Worm (Caenorhabditis elegans) whole organism, midembryonic: ENCODE data around the gene mspn-1.

Experiments
- T22C8.4 ChIP-seq: fragments of 200-800 bp; sonication (Bioruptor generic); IDR thresholded peaks from 2 replicates; pipeline ENCODE4 v1.3.6; 2022; ENCODE audit warnings: missing genetic modification characterization, missing compliant biosample characterization
- cog-1 ChIP-seq: sonication (generic microtip); optimal IDR thresholded peaks from 2 replicates; lab custom pipeline; 2016; ENCODE audit warnings: missing genetic modification characterization, missing compliant biosample characterization
- flt-1 ChIP-seq: fragments of 200-800 bp; sonication (Bioruptor generic); IDR thresholded peaks from 2 replicates; pipeline ENCODE4 v1.3.6; 2022; ENCODE audit warnings: missing genetic modification characterization, missing compliant biosample characterization
- klf-2 ChIP-seq: fragments of 200-800 bp; sonication (Bioruptor generic); conservative IDR thresholded peaks from 2 replicates; pipeline ENCODE4 v1.3.6; 2022; ENCODE audit warnings: missing genetic modification reagents, missing genetic modification characterization, missing compliant biosample characterization
- med-1 ChIP-seq: sonication (generic microtip); optimal IDR thresholded peaks from 2 replicates; lab custom pipeline; 2017; ENCODE audit warnings: missing genetic modification characterization, mild to moderate bottlenecking, missing compliant biosample characterization, antibody characterized with exemption, missing genetic modification reagents; ENCODE audit not compliant: insufficient read depth
- ref-1 ChIP-seq: fragments of 200-800 bp; sonication (Bioruptor generic); conservative IDR thresholded peaks from 2 replicates; pipeline ENCODE4 v1.3.6; 2022; ENCODE audit warnings: missing genetic modification reagents, missing genetic modification characterization, missing compliant biosample characterization
- tab-1 ChIP-seq: fragments of 200-800 bp; sonication (Bioruptor generic); IDR thresholded peaks from 2 replicates; pipeline ENCODE4 v1.3.6; 2022; ENCODE audit warnings: missing genetic modification characterization, missing compliant biosample characterization
- ztf-23 ChIP-seq: fragments of 200-800 bp; sonication (Bioruptor generic); IDR thresholded peaks from 2 replicates; pipeline ENCODE4 v1.3.6; 2022; ENCODE audit warnings: missing genetic modification reagents, missing genetic modification characterization, missing compliant biosample characterization
- ztf-29 ChIP-seq: fragments of 200-800 bp; sonication (Bioruptor generic); IDR thresholded peaks from 2 replicates; pipeline ENCODE4 v1.3.6; 2022; ENCODE audit warnings: missing genetic modification reagents, missing genetic modification characterization, missing compliant biosample characterization

Gene mspn-1

ce11 chrIV:10197317-10197867 lies 19.6 kb downstream of the mspn-1 start, which contains the start of gene gon-4:
TSS of gene gon-4 (plus strand) at chrIV:10197817.
- TF ChIP-seq cog-1: no peak
- no peak for TF ChIP-seq tab-1 (GFP tag; lab: Robert Waterston, UW)
- TF ChIP-seq med-1 (GFP tag; lab: Kevin White, UChicago): no peak
- no peak for TF ChIP-seq ref-1 (GFP tag; lab: Robert Waterston, UW)
- no peak for TF ChIP-seq T22C8.4

ce11 chrIV:10206182-10206581 lies 28.4 kb downstream of the mspn-1 start, which contains the start of gene K04D7.6:
TSS of gene K04D7.6 (minus strand) at chrIV:10206282.
- TF ChIP-seq klf-2 (GFP tag; lab: Robert Waterston, UW): no peak
- TF ChIP-seq flt-1: no peak
- TF ChIP-seq ztf-29 (GFP tag; lab: Robert Waterston, UW): no peak
- TF ChIP-seq med-1 (GFP tag; lab: Kevin White, UChicago): no peak
- TF ChIP-seq ref-1 (GFP tag; lab: Robert Waterston, UW): no peak
- no peak for TF ChIP-seq ztf-23 (GFP tag; lab: Robert Waterston, UW)
- TF ChIP-seq T22C8.4: no peak
- TF ChIP-seq cog-1: no peak
- TF ChIP-seq tab-1 (GFP tag; lab: Robert Waterston, UW): no peak

DNA sequence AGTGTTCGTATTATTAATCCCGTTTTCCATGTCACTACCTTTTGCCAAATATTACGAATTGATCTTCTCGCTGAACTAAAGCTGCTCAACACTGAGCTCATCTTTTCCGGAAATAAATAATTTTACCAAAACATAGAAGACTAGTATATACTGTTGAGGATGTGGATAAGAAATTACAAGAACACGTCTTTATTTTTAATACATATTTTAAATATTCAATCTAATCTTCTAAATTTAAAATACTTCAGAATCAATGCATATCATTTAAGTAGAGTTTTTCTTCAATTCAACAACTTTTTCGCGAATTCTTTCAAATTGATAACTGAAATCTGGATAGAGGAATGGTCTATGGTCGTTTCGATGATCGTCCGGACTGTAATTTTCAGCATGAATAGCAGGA lies 37.0 kb downstream of the mspn-1 start, which contains the start of gene abt-1:
Gene abt-1 (minus strand): TSS at position 101 of the 400 bp plus-strand sequence.
- TF ChIP-seq cog-1 (no peak), tab-1 (GFP tag; lab: Robert Waterston, UW) (no peak), ztf-29 (GFP tag; lab: Robert Waterston, UW) (no peak), med-1 (GFP tag; lab: Kevin White, UChicago) (no peak), T22C8.4 (no peak), flt-1 (no peak), ref-1 (GFP tag; lab: Robert Waterston, UW) (no peak), ztf-23 (GFP tag; lab: Robert Waterston, UW) (no peak), klf-2 (GFP tag; lab: Robert Waterston, UW) (no peak)

ce11 chrIV:10215393-10215792 lies 37.6 kb downstream of the mspn-1 start:
- TF ChIP-seq ztf-29 (GFP tag; lab: Robert Waterston, UW) (no peak), med-1 (GFP tag; lab: Kevin White, UChicago) (no peak), cog-1 (no peak), tab-1 (GFP tag; lab: Robert Waterston, UW) (no peak), klf-2 (GFP tag; lab: Robert Waterston, UW) (no peak), ref-1 (GFP tag; lab: Robert Waterston, UW) (no peak), T22C8.4 (no peak), ztf-23 (GFP tag; lab: Robert Waterston, UW) (no peak), flt-1 (no peak)

ce11 chrIV:10216078-10216477 lies 38.3 kb downstream of the mspn-1 start, which contains the start of gene col-124:
TSS of gene col-124 (plus strand) at chrIV:10216451.
- TF ChIP-seq cog-1 (no peak), ztf-29 (GFP tag; lab: Robert Waterston, UW) (no peak), flt-1 (no peak), med-1 (GFP tag; lab: Kevin White, UChicago) (no peak)

DNA sequence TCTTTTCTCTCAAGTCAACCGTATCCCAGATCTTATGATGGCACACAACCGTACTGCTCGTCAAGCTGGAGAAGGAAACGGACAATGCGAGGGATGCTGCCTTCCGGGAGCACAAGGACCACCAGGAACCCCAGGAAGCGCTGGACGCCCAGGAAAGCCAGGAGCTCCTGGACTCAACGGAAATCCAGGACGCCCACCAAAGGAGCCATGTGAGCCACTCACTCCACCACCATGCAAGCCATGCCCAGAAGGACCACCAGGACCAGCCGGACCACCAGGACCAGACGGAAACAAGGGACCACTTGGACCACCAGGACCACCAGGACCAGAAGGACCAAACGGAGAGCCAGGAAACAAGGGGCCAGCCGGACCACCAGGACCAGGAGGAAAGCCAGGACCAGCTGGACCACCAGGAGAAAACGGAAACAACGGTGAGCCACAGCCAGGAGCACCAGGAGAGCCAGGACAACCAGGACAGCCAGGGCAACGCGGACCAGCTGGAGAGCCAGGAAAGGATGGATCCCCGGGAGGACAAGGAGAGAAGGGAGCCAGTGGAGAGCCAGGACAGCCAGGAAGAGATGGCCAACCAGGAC lies 39.0 kb downstream of the mspn-1 start:
- TF ChIP-seq ref-1 (GFP tag; lab: Robert Waterston, UW) (no peak), T22C8.4 (no peak), flt-1 (no peak), ztf-29 (GFP tag; lab: Robert Waterston, UW) (no peak), klf-2 (GFP tag; lab: Robert Waterston, UW) (no peak), ztf-23 (GFP tag; lab: Robert Waterston, UW) (no peak), tab-1 (GFP tag; lab: Robert Waterston, UW) (no peak), med-1 (GFP tag; lab: Kevin White, UChicago) (no peak)

DNA sequence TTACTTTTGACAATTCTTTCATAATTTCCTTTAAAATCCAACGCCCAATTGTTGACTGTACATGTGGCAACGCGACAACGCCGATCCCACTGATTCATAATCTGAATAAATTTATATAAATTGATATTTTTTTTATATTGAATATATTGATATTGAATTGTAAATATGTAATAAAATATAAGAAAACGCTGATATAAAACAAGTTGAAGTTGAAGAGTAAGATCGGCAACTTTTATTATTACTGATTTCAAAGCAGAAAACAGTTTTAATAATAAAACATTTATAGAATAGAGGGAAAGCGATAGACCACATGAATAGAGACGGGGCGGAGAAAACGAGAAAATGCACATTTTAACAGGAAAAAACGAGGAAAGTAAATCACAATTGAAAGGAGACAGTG lies 41.4 kb downstream of the mspn-1 start, which contains the start of gene qns-1:
Gene qns-1 (minus strand): TSS at position 101 of the 400 bp plus-strand sequence.
- TF ChIP-seq ztf-23 (GFP tag; lab: Robert Waterston, UW): no peak
- TF ChIP-seq ref-1 (GFP tag; lab: Robert Waterston, UW): no peak
- no peak for TF ChIP-seq ztf-29 (GFP tag; lab: Robert Waterston, UW)
- TF ChIP-seq klf-2 (GFP tag; lab: Robert Waterston, UW): no peak
- no peak for TF ChIP-seq tab-1 (GFP tag; lab: Robert Waterston, UW)
- no peak for TF ChIP-seq T22C8.4
- no peak for TF ChIP-seq cog-1
- no peak for TF ChIP-seq med-1 (GFP tag; lab: Kevin White, UChicago)

DNA sequence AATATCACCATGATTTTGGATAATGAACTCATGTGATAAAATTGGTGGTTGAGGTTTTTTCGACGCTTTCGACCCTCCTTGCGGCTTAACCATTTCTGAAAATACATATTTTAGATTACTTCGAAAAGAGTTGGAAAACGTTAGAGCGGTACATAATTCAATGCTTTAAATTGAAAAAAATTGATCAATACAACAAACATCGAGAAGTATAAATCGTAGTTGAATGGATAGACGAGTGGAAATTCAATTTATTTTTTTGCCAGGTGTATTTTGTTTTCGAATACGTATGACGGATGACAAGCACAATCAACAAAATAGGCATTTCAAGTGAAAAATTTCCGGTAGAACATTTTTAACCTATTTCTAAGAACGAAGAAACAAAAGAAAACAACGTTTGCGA lies 43.4 kb downstream of the mspn-1 start, which contains the start of gene tram-1:
Gene tram-1 (minus strand): TSS at position 101 of the 400 bp plus-strand sequence.
- TF ChIP-seq flt-1: no peak
- TF ChIP-seq ref-1 (GFP tag; lab: Robert Waterston, UW): no peak
- no peak for TF ChIP-seq cog-1
- no peak for TF ChIP-seq med-1 (GFP tag; lab: Kevin White, UChicago)
- TF ChIP-seq tab-1 (GFP tag; lab: Robert Waterston, UW): no peak
- no peak for TF ChIP-seq T22C8.4
- no peak for TF ChIP-seq ztf-29 (GFP tag; lab: Robert Waterston, UW)
- TF ChIP-seq klf-2 (GFP tag; lab: Robert Waterston, UW): no peak

- TF ChIP-seq med-1 (GFP tag; lab: Kevin White, UChicago): no peak
- no peak for TF ChIP-seq ref-1 (GFP tag; lab: Robert Waterston, UW)
- TF ChIP-seq flt-1: no peak
- no peak for TF ChIP-seq tab-1 (GFP tag; lab: Robert Waterston, UW)
- peak; percentile 58 for TF ChIP-seq cog-1
- TF ChIP-seq ztf-23 (GFP tag; lab: Robert Waterston, UW): no peak
- TF ChIP-seq ztf-29 (GFP tag; lab: Robert Waterston, UW): 0 out of 2 replicates have a peak, but pooled peaks have one; percentile 44
- TF ChIP-seq T22C8.4: no peak
- no peak for TF ChIP-seq klf-2 (GFP tag; lab: Robert Waterston, UW)
Measured at ce11 chrIV:10222122-10222589, 44.4 kb downstream of the mspn-1 start, which contains the start of gene C24F3.2. TSS of gene C24F3.2 (plus strand) at chrIV:10222539.
